Worm (Caenorhabditis elegans) whole organism, young adult: ENCODE measurements around the gene C32D5.14.
A peak's percentile ranks its signal among the peaks of the same experiment; 100 is the strongest.

ENCODE experiments used
- B0336.3 ChIP-seq: fragments of 200-800 bp; sonication (Bioruptor generic); IDR thresholded peaks from 2 replicates; pipeline ENCODE4 v1.3.6; 2022; ENCODE audit warnings: missing genetic modification characterization, missing compliant biosample characterization
- F39B2.1 ChIP-seq: fragments of 200-800 bp; sonication (Bioruptor generic); IDR thresholded peaks from 2 replicates; pipeline ENCODE4 v1.3.6; 2022; ENCODE audit warnings: missing genetic modification reagents, missing genetic modification characterization, missing compliant biosample characterization
- K11D2.4 ChIP-seq: fragments of 200-800 bp; sonication (Bioruptor generic); IDR thresholded peaks from 2 replicates; pipeline ENCODE4 v1.3.6; 2022; ENCODE audit warnings: missing genetic modification reagents, missing genetic modification characterization, missing compliant biosample characterization
- ama-1 ChIP-seq, 3 experiments: fragments of 150-350 bp in 1 of 3; sonication (generic microtip) in 2 of 3; optimal IDR thresholded peaks; 2 replicates each; lab custom pipeline; 2014 to 2018; ENCODE audit warnings: missing biosample characterization in 2 of 3, missing genetic modification characterization in 2 of 3, missing genetic modification reagents in 2 of 3
- aptf-2 ChIP-seq: fragments of 200-800 bp; sonication (Bioruptor generic); conservative IDR thresholded peaks from 2 replicates; pipeline ENCODE4 v1.3.6; 2022; ENCODE audit warnings: missing genetic modification reagents, missing genetic modification characterization, missing compliant biosample characterization
- atf-7 ChIP-seq: sonication (generic microtip); optimal IDR thresholded peaks from 2 replicates; lab custom pipeline; 2017; ENCODE audit warnings: mild to moderate bottlenecking, missing genetic modification characterization, missing compliant biosample characterization
- attf-5 ChIP-seq: fragments of 200-800 bp; sonication (Bioruptor generic); optimal IDR thresholded peaks from 2 replicates; lab custom pipeline; 2018; ENCODE audit warnings: mild to moderate bottlenecking, missing genetic modification characterization, missing compliant biosample characterization
- ceh-58 ChIP-seq: fragments of 200-800 bp; sonication (Bioruptor generic); IDR thresholded peaks from 2 replicates; pipeline ENCODE4 v1.3.6; 2022; ENCODE audit warnings: missing genetic modification characterization, missing compliant biosample characterization
- chd-7 ChIP-seq: sonication (generic microtip); optimal IDR thresholded peaks from 2 replicates; lab custom pipeline; 2016; ENCODE audit warnings: mild to moderate bottlenecking, missing genetic modification characterization, moderate library complexity, missing compliant biosample characterization
- lin-35 ChIP-seq, 3 experiments: fragments of 150-350 bp in 2 of 3; sonication (generic microtip) in 1 of 3; optimal IDR thresholded peaks; 2 replicates each; lab custom pipeline; 2014 to 2018; ENCODE audit warnings: missing biosample characterization in 3 of 3, missing genetic modification characterization in 3 of 3, missing genetic modification reagents in 3 of 3
- nfya-1 ChIP-seq: sonication (generic microtip); optimal IDR thresholded peaks from 2 replicates; lab custom pipeline; 2017; ENCODE audit warnings: antibody characterized with exemption, missing compliant biosample characterization, missing genetic modification characterization, borderline replicate concordance; ENCODE audit not compliant: insufficient read depth
- unc-62 ChIP-seq: fragments of 150-350 bp; optimal IDR thresholded peaks from 2 replicates; lab custom pipeline; 2014; ENCODE audit warnings: missing biosample characterization, missing genetic modification reagents, missing genetic modification characterization
- zim-3 ChIP-seq: sonication (generic microtip); optimal IDR thresholded peaks from 2 replicates; lab custom pipeline; 2017; ENCODE audit warnings: mild to moderate bottlenecking, missing genetic modification characterization, moderate library complexity, missing compliant biosample characterization
- ztf-6 ChIP-seq: fragments of 200-800 bp; sonication (Bioruptor generic); IDR thresholded peaks from 2 replicates; pipeline ENCODE4 v1.3.6; 2022; ENCODE audit warnings: missing genetic modification reagents, missing genetic modification characterization, missing compliant biosample characterization

DNA sequence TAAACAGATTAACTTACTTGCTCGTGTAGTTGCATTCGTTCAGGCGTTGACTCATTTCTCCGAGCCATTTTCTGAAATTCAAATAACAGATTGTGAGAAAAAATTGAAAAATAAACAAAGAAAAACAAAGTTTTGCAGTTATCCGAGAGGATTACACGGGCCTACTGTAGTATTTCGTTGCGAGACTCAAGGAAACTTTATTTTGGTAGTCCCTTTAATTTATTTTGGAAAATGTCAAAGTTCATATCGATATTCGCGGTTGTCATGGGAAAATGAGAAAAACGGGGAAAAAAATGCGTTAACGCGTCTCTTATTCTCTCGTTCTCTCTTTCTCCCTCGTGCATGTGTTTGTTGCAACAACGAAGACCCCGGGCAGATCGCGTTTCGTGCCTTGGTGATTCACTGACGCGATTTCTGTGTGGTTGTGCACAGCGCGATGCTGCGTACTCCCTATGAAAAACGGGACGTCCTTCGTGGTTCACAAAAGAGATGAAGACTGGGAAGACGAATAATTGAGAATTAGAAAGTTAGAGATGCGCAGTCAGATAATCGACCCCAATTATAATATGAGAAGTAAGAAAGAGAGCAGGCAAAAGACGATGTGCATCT, 4.0 kb upstream of the C32D5.14 start, which contains the start of gene set-4:
- TF ChIP-seq ceh-58, result no peak
- peak; percentile 11 for TF ChIP-seq zim-3
- TF ChIP-seq ztf-6 (GFP tag; lab: Robert Waterston, UW), result no peak
- TF ChIP-seq unc-62, result no peak
- TF ChIP-seq chd-7 (tag; lab: Kevin White, UChicago), result peak; percentile 73
- TF ChIP-seq lin-35 (GFP tag; optimal IDR thresholded peaks at IDR 0.05; lab: Kevin White, UChicago), result peak in 2 of 3 experiments; percentile 28 to 90
- TF ChIP-seq aptf-2 (GFP tag; lab: Robert Waterston, UW), result no peak
- TF ChIP-seq nfya-1 (tag; lab: Kevin White, UChicago), result no peak
- peak; percentile 95 for TF ChIP-seq attf-5
- peak; percentile 80 for TF ChIP-seq K11D2.4 (GFP tag; lab: Robert Waterston, UW)
- TF ChIP-seq ama-1 (optimal IDR thresholded peaks at IDR 0.05; lab: Kevin White, UChicago), result no peak
- TF ChIP-seq ama-1 (GFP tag; optimal IDR thresholded peaks at IDR 0.05; lab: Kevin White, UChicago), result no peak
- TF ChIP-seq atf-7, result peak; percentile 77
- no peak for TF ChIP-seq F39B2.1 (GFP tag; lab: Robert Waterston, UW)
- peak; percentile 89 for TF ChIP-seq B0336.3
